Worm (Caenorhabditis elegans) whole organism, early embryonic: ENCODE data around the gene trpp-12.

Experiments
- B0310.2 ChIP-seq: sonication (generic microtip); optimal IDR thresholded peaks from 2 replicates; lab custom pipeline; 2016; ENCODE audit warnings: mild to moderate bottlenecking, missing genetic modification characterization, missing compliant biosample characterization
- F13C5.2 ChIP-seq: sonication (generic microtip); optimal IDR thresholded peaks from 2 replicates; lab custom pipeline; 2017; ENCODE audit warnings: mild to moderate bottlenecking, missing genetic modification characterization, inconsistent platforms, missing compliant biosample characterization
- aly-1 ChIP-seq: sonication (generic microtip); optimal IDR thresholded peaks from 2 replicates; lab custom pipeline; 2016; ENCODE audit warnings: missing genetic modification characterization, missing compliant biosample characterization
- ama-1 ChIP-seq: fragments of 150-350 bp; optimal IDR thresholded peaks from 2 replicates; lab custom pipeline; 2014
- ceh-13 ChIP-seq: fragments of 200-800 bp; sonication (Bioruptor generic); optimal IDR thresholded peaks from 2 replicates; lab custom pipeline; 2018; ENCODE audit warnings: mild to moderate bottlenecking, missing genetic modification characterization, missing compliant biosample characterization
- ceh-36 ChIP-seq: sonication (generic microtip); optimal IDR thresholded peaks from 2 replicates; lab custom pipeline; 2016; ENCODE audit warnings: missing genetic modification characterization, inconsistent platforms, missing compliant biosample characterization
- ets-7 ChIP-seq: sonication (generic microtip); optimal IDR thresholded peaks from 2 replicates; lab custom pipeline; 2016; ENCODE audit warnings: missing genotype, missing genetic modification characterization, missing compliant biosample characterization
- flt-1 ChIP-seq: fragments of 200-800 bp; sonication (Bioruptor generic); IDR thresholded peaks from 2 replicates; pipeline ENCODE4 v1.3.6; 2022; ENCODE audit warnings: missing genetic modification characterization, missing compliant biosample characterization
- hmbx-1 ChIP-seq: sonication (generic microtip); optimal IDR thresholded peaks from 2 replicates; lab custom pipeline; 2016; ENCODE audit warnings: mild to moderate bottlenecking, missing genetic modification characterization, missing compliant biosample characterization
- hmg-4 ChIP-seq: fragments of 200-800 bp; sonication (Bioruptor generic); optimal IDR thresholded peaks from 2 replicates; lab custom pipeline; 2018; ENCODE audit warnings: mild to moderate bottlenecking, missing genetic modification characterization, missing compliant biosample characterization
- hnd-1 ChIP-seq: sonication (generic microtip); optimal IDR thresholded peaks from 2 replicates; lab custom pipeline; 2016; ENCODE audit warnings: missing genetic modification characterization, missing compliant biosample characterization
- pes-1 ChIP-seq: fragments of 200-800 bp; sonication (Bioruptor generic); IDR thresholded peaks from 2 replicates; pipeline ENCODE4 v1.3.6; 2022; ENCODE audit warnings: missing genetic modification reagents, missing genetic modification characterization, missing compliant biosample characterization
- scrt-1 ChIP-seq: fragments of 200-800 bp; sonication (Bioruptor generic); IDR thresholded peaks from 2 replicates; pipeline ENCODE4 v1.3.6; 2022; ENCODE audit warnings: missing genetic modification characterization, missing compliant biosample characterization
- sea-1 ChIP-seq: fragments of 200-800 bp; sonication (Bioruptor generic); conservative IDR thresholded peaks from 2 replicates; pipeline ENCODE4 v1.3.6; 2022; ENCODE audit warnings: missing genetic modification characterization, missing compliant biosample characterization
- tbx-11 ChIP-seq: fragments of 200-800 bp; sonication (Bioruptor generic); IDR thresholded peaks from 2 replicates; pipeline ENCODE4 v1.3.6; 2022; ENCODE audit warnings: missing genetic modification characterization, missing compliant biosample characterization
- tbx-37 ChIP-seq: fragments of 200-800 bp; sonication (Bioruptor generic); conservative IDR thresholded peaks from 2 replicates; pipeline ENCODE4 v1.3.6; 2022; ENCODE audit warnings: missing genetic modification reagents, missing genetic modification characterization, missing compliant biosample characterization
- tra-4 ChIP-seq: sonication (generic microtip); optimal IDR thresholded peaks from 2 replicates; lab custom pipeline; 2017; ENCODE audit warnings: missing genetic modification characterization, missing compliant biosample characterization

trpp-12 gene

DNA sequence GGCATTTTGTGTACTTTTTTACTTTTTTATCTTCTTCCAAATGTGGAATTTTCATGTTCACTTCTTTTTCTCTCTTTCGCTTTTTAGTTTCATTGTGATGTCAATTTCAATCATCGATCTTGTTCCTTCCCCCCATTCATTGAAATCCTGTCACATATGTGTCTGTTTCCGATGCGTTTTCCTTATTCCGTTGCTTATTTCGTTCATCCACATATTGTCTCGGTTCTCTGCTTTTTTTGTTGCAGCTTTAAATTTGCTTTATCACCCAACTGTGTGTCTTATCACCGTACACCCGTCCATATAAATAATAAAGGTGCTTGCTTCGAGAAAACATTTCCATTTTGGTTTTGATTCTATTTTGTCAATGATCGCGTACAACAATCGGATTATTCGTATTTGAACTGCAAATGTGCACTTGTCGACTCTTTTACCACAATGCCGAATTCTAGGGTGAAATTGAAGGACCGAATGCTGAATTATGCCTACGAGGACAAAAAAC is at the start of gene trpp-12, which contains the start of gene C43H6.12:
Gene trpp-12 (plus strand): TSS at position 449 of the 499 bp plus-strand sequence.
Gene C43H6.12 (plus strand): TSS at position 365 of the 499 bp plus-strand sequence.
- no peak for TF ChIP-seq tra-4 (tag; lab: Kevin White, UChicago)
- no peak for TF ChIP-seq tbx-11 (GFP tag; lab: Robert Waterston, UW)
- TF ChIP-seq F13C5.2 (tag; lab: Kevin White, UChicago): no peak
- no peak for TF ChIP-seq ceh-36 (tag; lab: Kevin White, UChicago)
- no peak for TF ChIP-seq aly-1 (tag; lab: Kevin White, UChicago)
- no peak for TF ChIP-seq ama-1 (lab: Kevin White, UChicago)
- no peak for TF ChIP-seq tbx-37 (GFP tag; lab: Robert Waterston, UW)
- no peak for TF ChIP-seq ets-7 (tag; lab: Kevin White, UChicago)
- TF ChIP-seq sea-1: no peak
- no peak for TF ChIP-seq ceh-13
- TF ChIP-seq flt-1 (GFP tag; lab: Robert Waterston, UW): no peak
- TF ChIP-seq B0310.2 (tag; lab: Kevin White, UChicago): no peak
- no peak for TF ChIP-seq scrt-1 (GFP tag; lab: Robert Waterston, UW)
- no peak for TF ChIP-seq hmg-4 (GFP tag; lab: Kevin White, UChicago)

DNA sequence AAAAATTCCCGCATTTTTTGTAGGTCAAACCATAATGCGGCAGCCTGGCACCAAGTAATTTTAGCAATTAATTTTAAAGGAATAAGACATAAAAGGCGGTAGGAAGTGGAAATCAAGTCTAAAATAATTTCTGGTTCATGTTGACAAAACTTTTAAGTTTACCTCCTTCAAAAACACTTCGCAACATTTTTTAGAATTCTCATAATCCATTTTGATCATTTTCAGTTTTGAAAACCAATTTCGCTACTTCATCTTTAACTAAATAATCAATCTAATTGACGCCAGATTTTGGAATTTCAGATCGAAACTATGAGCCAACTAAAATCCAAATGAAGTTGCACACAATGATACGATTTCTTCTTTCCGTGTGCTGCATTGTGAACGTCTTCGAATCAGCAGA is 49.7 kb upstream of the trpp-12 start, which contains the start of gene lgc-40:
Gene lgc-40 (plus strand): TSS at position 301 of the 400 bp plus-strand sequence.
- no peak for TF ChIP-seq tbx-11 (GFP tag; lab: Robert Waterston, UW)
- no peak for TF ChIP-seq F13C5.2 (tag; lab: Kevin White, UChicago)

DNA sequence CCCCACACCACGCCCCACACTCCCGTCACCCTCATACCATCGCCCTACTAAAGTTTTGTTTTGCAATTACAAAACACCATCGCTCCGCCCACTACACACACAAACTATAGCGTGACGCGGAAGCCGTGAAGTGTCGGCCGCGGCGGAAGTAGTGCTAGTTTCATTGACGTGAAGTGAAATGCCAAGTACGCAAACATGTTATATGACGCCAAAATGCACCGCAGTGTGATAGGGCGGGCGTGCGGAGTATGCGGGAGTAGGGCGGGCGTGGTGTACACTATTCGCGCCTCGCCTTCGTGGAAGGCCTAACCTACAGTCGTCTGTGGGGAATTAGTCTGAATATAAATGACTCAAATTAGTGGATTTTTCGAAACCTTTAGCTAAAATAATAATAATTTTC is 46.6 kb upstream of the trpp-12 start:
- TF ChIP-seq ceh-36 (tag; lab: Kevin White, UChicago): no peak
- no peak for TF ChIP-seq hmbx-1 (tag; lab: Kevin White, UChicago)
- no peak for TF ChIP-seq tra-4 (tag; lab: Kevin White, UChicago)
- TF ChIP-seq flt-1 (GFP tag; lab: Robert Waterston, UW): no peak
- TF ChIP-seq ets-7 (tag; lab: Kevin White, UChicago): no peak
- no peak for TF ChIP-seq tbx-11 (GFP tag; lab: Robert Waterston, UW)

DNA sequence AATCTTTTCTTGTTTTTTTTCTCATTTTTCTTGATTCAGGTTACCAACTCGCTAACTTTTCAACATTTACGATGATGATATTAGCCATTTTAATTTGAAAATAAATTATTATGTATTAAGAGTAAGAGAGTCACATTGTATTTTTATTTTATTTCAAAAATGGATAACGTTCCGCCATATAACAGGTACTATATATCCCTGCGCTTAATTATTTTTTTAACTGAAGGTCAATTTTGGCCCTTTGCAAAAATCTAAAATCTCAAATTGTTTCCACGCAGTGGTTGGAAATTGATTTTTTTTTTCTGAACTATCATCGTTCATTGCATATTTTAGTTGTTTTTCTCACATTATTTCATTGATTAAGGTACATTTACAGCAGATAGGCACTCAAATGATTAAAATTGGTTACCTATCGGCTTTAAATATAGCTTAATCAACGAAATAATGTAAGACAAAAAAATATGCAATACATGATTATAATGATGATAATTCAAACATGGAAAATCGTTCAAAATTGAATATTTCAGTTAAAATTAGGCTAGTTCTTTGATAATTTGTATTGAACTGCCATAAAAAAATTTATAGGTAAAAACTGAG is 44.7 kb upstream of the trpp-12 start:
- TF ChIP-seq B0310.2 (tag; lab: Kevin White, UChicago) (no peak), hmbx-1 (tag; lab: Kevin White, UChicago) (no peak), tbx-37 (GFP tag; lab: Robert Waterston, UW) (no peak), ets-7 (tag; lab: Kevin White, UChicago) (no peak), ceh-13 (no peak), ceh-36 (tag; lab: Kevin White, UChicago) (no peak)

DNA sequence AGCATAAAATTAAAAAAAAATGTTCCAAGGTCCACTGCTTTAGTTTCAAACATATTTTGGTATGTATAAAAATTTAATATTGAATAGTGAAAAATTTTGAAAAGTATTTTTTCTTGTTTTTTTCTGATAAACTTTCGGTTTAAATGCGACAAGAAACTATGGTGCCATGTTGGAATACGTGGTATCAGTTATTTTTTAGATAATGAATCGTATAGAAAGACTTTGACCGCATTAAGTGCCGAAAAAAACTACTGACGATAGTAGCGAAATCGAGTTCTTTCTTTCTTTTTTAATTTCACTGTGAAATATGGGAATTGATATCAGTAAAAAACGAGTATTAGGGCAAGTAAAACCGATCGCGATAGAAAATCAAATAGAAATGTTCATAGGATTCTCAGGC is 43.6 kb upstream of the trpp-12 start, which contains the start of gene T24D8.6:
Gene T24D8.6 (minus strand): TSS at position 101 of the 400 bp plus-strand sequence.
- TF ChIP-seq tbx-37 (GFP tag; lab: Robert Waterston, UW) (no peak), F13C5.2 (tag; lab: Kevin White, UChicago) (no peak), sea-1 (no peak), tra-4 (tag; lab: Kevin White, UChicago) (no peak), B0310.2 (tag; lab: Kevin White, UChicago) (no peak), ama-1 (lab: Kevin White, UChicago) (no peak), ceh-13 (no peak)

DNA sequence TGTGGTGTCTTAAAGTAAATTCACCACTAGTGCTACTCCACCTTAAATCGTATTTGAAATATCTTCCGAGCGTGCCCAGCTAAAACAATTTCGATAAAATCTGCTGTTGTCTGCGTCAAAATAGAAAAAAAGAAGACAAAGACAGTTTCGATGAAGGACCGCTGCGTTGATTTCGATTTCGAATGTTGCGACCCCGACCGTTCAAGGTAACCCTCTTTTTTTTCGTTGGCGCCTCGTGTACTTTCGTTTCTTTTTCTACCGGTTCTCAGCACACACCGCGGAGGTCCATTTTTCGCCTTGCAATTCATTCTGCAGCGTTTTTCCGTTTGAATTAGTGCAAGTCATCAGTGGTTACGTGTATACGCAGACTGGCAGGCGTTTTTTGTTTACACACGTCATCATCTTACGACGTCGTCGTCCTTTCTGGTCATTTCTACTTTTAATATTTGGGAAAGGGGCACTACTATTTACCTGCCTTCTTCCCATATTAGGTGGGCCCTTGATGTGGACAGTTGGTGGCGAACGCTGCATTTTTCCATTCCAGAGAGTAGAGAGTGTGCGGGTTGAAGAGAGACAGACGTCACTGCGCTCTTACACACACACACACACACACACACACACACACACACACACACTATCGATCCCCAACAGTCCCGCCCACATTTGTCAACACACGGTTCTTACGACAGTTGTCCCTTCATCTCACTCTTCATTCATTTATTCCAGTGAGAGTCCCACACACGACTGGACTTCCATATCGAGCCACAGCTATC is 41.3 kb upstream of the trpp-12 start:
- TF ChIP-seq ama-1 (lab: Kevin White, UChicago) (no peak), flt-1 (GFP tag; lab: Robert Waterston, UW) (no peak), aly-1 (tag; lab: Kevin White, UChicago) (no peak), tra-4 (tag; lab: Kevin White, UChicago) (peak; percentile 2), B0310.2 (tag; lab: Kevin White, UChicago) (no peak), hmbx-1 (tag; lab: Kevin White, UChicago) (no peak), ceh-13 (no peak), pes-1 (GFP tag; lab: Robert Waterston, UW) (0 out of 2 replicates have a peak, but pooled peaks have one; percentile 9), F13C5.2 (tag; lab: Kevin White, UChicago) (no peak), scrt-1 (GFP tag; lab: Robert Waterston, UW) (peak; percentile 20; the same call in 1 of the 2 replicates), sea-1 (no peak), hmg-4 (GFP tag; lab: Kevin White, UChicago) (no peak), ets-7 (tag; lab: Kevin White, UChicago) (no peak), tbx-37 (GFP tag; lab: Robert Waterston, UW) (no peak), ceh-36 (tag; lab: Kevin White, UChicago) (no peak), tbx-11 (GFP tag; lab: Robert Waterston, UW) (no peak), hnd-1 (tag; lab: Kevin White, UChicago) (no peak)

DNA sequence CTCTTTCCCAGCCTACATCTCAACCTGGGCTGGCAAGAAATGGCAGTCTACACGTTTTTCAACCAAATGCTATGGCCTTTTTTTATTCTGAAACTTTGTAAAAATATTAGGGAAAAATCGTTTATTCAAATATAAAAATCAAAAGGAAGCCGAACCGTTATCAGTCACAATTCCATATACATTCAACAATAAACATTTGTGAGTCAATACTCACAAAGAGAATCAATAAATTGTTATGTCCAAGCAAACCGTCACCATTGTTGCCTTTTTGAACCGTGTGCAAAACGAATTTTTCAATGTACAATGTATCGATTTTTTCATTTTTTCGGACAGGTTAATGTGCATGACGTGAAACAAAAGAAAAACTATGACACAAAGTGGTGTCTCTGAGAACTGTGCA is 40.4 kb upstream of the trpp-12 start:
- TF ChIP-seq pes-1 (GFP tag; lab: Robert Waterston, UW) (no peak), flt-1 (GFP tag; lab: Robert Waterston, UW) (no peak), hnd-1 (tag; lab: Kevin White, UChicago) (no peak), tbx-11 (GFP tag; lab: Robert Waterston, UW) (no peak), ceh-13 (no peak), hmbx-1 (tag; lab: Kevin White, UChicago) (no peak), scrt-1 (GFP tag; lab: Robert Waterston, UW) (no peak), tbx-37 (GFP tag; lab: Robert Waterston, UW) (no peak), F13C5.2 (tag; lab: Kevin White, UChicago) (no peak), ets-7 (tag; lab: Kevin White, UChicago) (no peak), tra-4 (tag; lab: Kevin White, UChicago) (no peak), aly-1 (tag; lab: Kevin White, UChicago) (no peak), sea-1 (no peak), B0310.2 (tag; lab: Kevin White, UChicago) (no peak), hmg-4 (GFP tag; lab: Kevin White, UChicago) (no peak), ama-1 (lab: Kevin White, UChicago) (no peak), ceh-36 (tag; lab: Kevin White, UChicago) (no peak)
